Fruit fly (Drosophila melanogaster) whole organism, embryonic: ENCODE measurements around the gene PGAP1.

Source experiments
- Atf6 ChIP-seq: fragments of 200-800 bp; sonication (Bioruptor generic); IDR thresholded peaks from 2 replicates; pipeline ENCODE4 v1.3.6; 2022; ENCODE audit warnings: missing biosample characterization, missing genetic modification characterization
- CG10959 ChIP-seq: fragments of 200-800 bp; sonication (Bioruptor generic); IDR thresholded peaks from 2 replicates; pipeline ENCODE4 v1.3.6; 2022; ENCODE audit warnings: missing biosample characterization, missing genetic modification characterization
- CG12236 ChIP-seq: fragments of 200-800 bp; sonication (Bioruptor generic); optimal IDR thresholded peaks from 2 replicates; lab custom pipeline; 2016; ENCODE audit warnings: missing biosample characterization, missing genetic modification characterization
- CG12299 ChIP-seq: fragments of 200-800 bp; sonication (Bioruptor generic); optimal IDR thresholded peaks from 2 replicates; lab custom pipeline; 2018; ENCODE audit warnings: missing biosample characterization, mild to moderate bottlenecking, missing genetic modification characterization
- CG13123 ChIP-seq: fragments of 200-800 bp; sonication (Bioruptor generic); optimal IDR thresholded peaks from 2 replicates; lab custom pipeline; 2016; ENCODE audit warnings: missing biosample characterization, missing genetic modification characterization
- CG13424 ChIP-seq: fragments of 200-800 bp; sonication (Bioruptor generic); optimal IDR thresholded peaks from 2 replicates; lab custom pipeline; 2019; ENCODE audit warnings: missing biosample characterization, mild to moderate bottlenecking, missing genetic modification characterization, moderate library complexity
- CG13624 ChIP-seq: fragments of 200-800 bp; sonication (Bioruptor generic); optimal IDR thresholded peaks from 2 replicates; lab custom pipeline; 2016; ENCODE audit warnings: missing biosample characterization, missing genetic modification characterization
- CG17328 ChIP-seq: fragments of 200-800 bp; sonication (Bioruptor generic); IDR thresholded peaks from 2 replicates; pipeline ENCODE4 v1.3.6; 2022; ENCODE audit warnings: missing biosample characterization, missing genetic modification characterization
- CG17361 ChIP-seq: fragments of 200-800 bp; sonication (Bioruptor generic); IDR thresholded peaks from 3 replicates; pipeline ENCODE4 v1.3.6; 2022; ENCODE audit warnings: missing biosample characterization, missing genetic modification characterization
- CG32772 ChIP-seq: fragments of 200-800 bp; sonication (Bioruptor generic); IDR thresholded peaks from 2 replicates; pipeline ENCODE4 v1.3.6; 2022; ENCODE audit warnings: missing biosample characterization, missing genetic modification characterization
- CG3838 ChIP-seq: fragments of 200-800 bp; sonication (Bioruptor generic); optimal IDR thresholded peaks from 3 replicates; lab custom pipeline; 2016; ENCODE audit warnings: missing biosample characterization, missing genetic modification characterization
- CG4282 ChIP-seq: fragments of 200-800 bp; sonication (Bioruptor generic); optimal IDR thresholded peaks from 2 replicates; lab custom pipeline; 2016; ENCODE audit warnings: missing biosample characterization, missing genetic modification characterization
- CG4730 ChIP-seq: fragments of 200-800 bp; sonication (Bioruptor generic); IDR thresholded peaks from 2 replicates; pipeline ENCODE4 v1.3.6; 2022; ENCODE audit warnings: missing biosample characterization, missing genetic modification characterization
- CG5245 ChIP-seq: fragments of 200-800 bp; sonication (Bioruptor generic); optimal IDR thresholded peaks from 3 replicates; lab custom pipeline; 2016; ENCODE audit warnings: missing biosample characterization, missing genetic modification characterization
- CG6689 ChIP-seq: fragments of 200-800 bp; sonication (Bioruptor generic); IDR thresholded peaks from 2 replicates; pipeline ENCODE4 v1.3.6; 2022; ENCODE audit warnings: missing biosample characterization, missing genetic modification characterization
- CG6791 ChIP-seq: fragments of 200-800 bp; sonication (Bioruptor generic); IDR thresholded peaks from 3 replicates; pipeline ENCODE4 v1.3.6; 2022; ENCODE audit warnings: missing biosample characterization, missing genetic modification characterization; ENCODE audit not compliant: partially characterized antibody
- CG6854 ChIP-seq: fragments of 200-800 bp; sonication (Bioruptor generic); optimal IDR thresholded peaks from 3 replicates; lab custom pipeline; 2017; ENCODE audit warnings: missing biosample characterization, mild to moderate bottlenecking, missing genetic modification characterization
- CG7745 ChIP-seq: fragments of 200-800 bp; sonication (Bioruptor generic); optimal IDR thresholded peaks from 2 replicates; lab custom pipeline; 2018; ENCODE audit warnings: missing biosample characterization, mild to moderate bottlenecking, missing genetic modification characterization, moderate library complexity
- CG7928 ChIP-seq: fragments of 200-800 bp; sonication (Bioruptor generic); optimal IDR thresholded peaks from 2 replicates; lab custom pipeline; 2017; ENCODE audit warnings: missing biosample characterization, mild to moderate bottlenecking, missing genetic modification characterization
- CG7963 ChIP-seq: fragments of 200-800 bp; sonication (Bioruptor generic); IDR thresholded peaks from 3 replicates; pipeline ENCODE4 v1.3.6; 2022; ENCODE audit warnings: missing biosample characterization, missing genetic modification characterization; ENCODE audit not compliant: partially characterized antibody
- CG8290 ChIP-seq, 3 experiments: fragments of 200-800 bp; sonication (Bioruptor generic); optimal IDR thresholded peaks; 2 replicates each; lab custom pipeline; 2016 to 2019; ENCODE audit warnings: missing biosample characterization in 3 of 3, missing genetic modification characterization in 3 of 3, mild to moderate bottlenecking in 2 of 3, moderate library complexity in 1 of 3
- CG8924 ChIP-seq: fragments of 200-800 bp; optimal IDR thresholded peaks from 3 replicates; lab custom pipeline; 2019; ENCODE audit warnings: missing biosample characterization, mild to moderate bottlenecking, missing genetic modification characterization, moderate library complexity
- CTCF ChIP-seq: fragments of 200-800 bp; sonication (Bioruptor generic); optimal IDR thresholded peaks from 2 replicates; lab custom pipeline; 2017; ENCODE audit warnings: missing biosample characterization, mild to moderate bottlenecking, missing genetic modification characterization, moderate library complexity
- Deaf1 ChIP-seq: fragments of 200-800 bp; optimal IDR thresholded peaks from 3 replicates; lab custom pipeline; 2019; ENCODE audit warnings: missing biosample characterization, mild to moderate bottlenecking, missing genetic modification characterization, moderate library complexity
- ERR ChIP-seq: fragments of 200-800 bp; sonication (Bioruptor generic); optimal IDR thresholded peaks from 2 replicates; lab custom pipeline; 2016; ENCODE audit warnings: missing biosample characterization, missing genetic modification characterization
- Ets65A ChIP-seq: fragments of 200-800 bp; sonication (Bioruptor generic); peaks from one replicate; lab custom pipeline; 2016; ENCODE audit warnings: missing biosample characterization, missing genetic modification characterization
- Fer2 ChIP-seq: fragments of 200-800 bp; sonication (Bioruptor generic); optimal IDR thresholded peaks from 2 replicates; lab custom pipeline; 2018; ENCODE audit warnings: missing biosample characterization, mild to moderate bottlenecking, missing genetic modification characterization, moderate library complexity
- H15 ChIP-seq: fragments of 200-800 bp; sonication (Bioruptor generic); IDR thresholded peaks from 3 replicates; pipeline ENCODE4 v1.3.6; 2022; ENCODE audit warnings: missing biosample characterization, missing genetic modification characterization
- Hr3 ChIP-seq: fragments of 200-800 bp; sonication (Bioruptor generic); optimal IDR thresholded peaks from 3 replicates; lab custom pipeline; 2016; ENCODE audit warnings: missing biosample characterization, missing genetic modification characterization
- NFAT ChIP-seq: fragments of 200-800 bp; sonication (Bioruptor generic); IDR thresholded peaks from 2 replicates; pipeline ENCODE4 v1.3.6; 2022; ENCODE audit warnings: missing biosample characterization, missing genetic modification characterization
- Oli ChIP-seq: fragments of 200-800 bp; sonication (Bioruptor generic); optimal IDR thresholded peaks from 2 replicates; lab custom pipeline; 2018; ENCODE audit warnings: missing biosample characterization, mild to moderate bottlenecking, missing genetic modification characterization, moderate library complexity
- Opbp ChIP-seq: fragments of 200-800 bp; sonication (Bioruptor generic); IDR thresholded peaks from 3 replicates; pipeline ENCODE4 v1.3.6; 2022; ENCODE audit warnings: missing biosample characterization, missing genetic modification characterization; ENCODE audit not compliant: partially characterized antibody
- Pdp1 ChIP-seq, 2 experiments: fragments of 200-800 bp; sonication (Bioruptor generic); optimal IDR thresholded peaks; 3 replicates each; lab custom pipeline; 2016; ENCODE audit warnings: missing biosample characterization in 2 of 2, missing genetic modification characterization in 2 of 2, mild to moderate bottlenecking in 1 of 2, moderate library complexity in 1 of 2
- Side ChIP-seq: fragments of 200-800 bp; sonication (Bioruptor generic); optimal IDR thresholded peaks from 2 replicates; lab custom pipeline; 2016; ENCODE audit warnings: missing biosample characterization, missing genetic modification characterization
- aop ChIP-seq: fragments of 200-800 bp; sonication (Bioruptor generic); IDR thresholded peaks from 2 replicates; pipeline ENCODE4 v1.3.6; 2022; ENCODE audit warnings: missing biosample characterization, missing genetic modification characterization
- ase ChIP-seq: fragments of 200-800 bp; sonication (Bioruptor generic); IDR thresholded peaks from 3 replicates; pipeline ENCODE4 v1.3.6; 2022; ENCODE audit warnings: missing biosample characterization, missing genetic modification characterization
- bab2 ChIP-seq: fragments of 200-800 bp; sonication (Bioruptor generic); optimal IDR thresholded peaks from 2 replicates; lab custom pipeline; 2016; ENCODE audit warnings: missing biosample characterization, missing genetic modification characterization
- bcd ChIP-seq: fragments of 200-800 bp; sonication (Bioruptor generic); optimal IDR thresholded peaks from 2 replicates; lab custom pipeline; 2017; ENCODE audit warnings: missing biosample characterization, mild to moderate bottlenecking, missing genetic modification characterization
- chinmo ChIP-seq: fragments of 200-800 bp; sonication (Bioruptor generic); IDR thresholded peaks from 4 replicates; pipeline ENCODE4 v1.3.6; 2022; ENCODE audit warnings: missing biosample characterization, missing genetic modification characterization; ENCODE audit not compliant: partially characterized antibody
- crol ChIP-seq: fragments of 200-800 bp; sonication (Bioruptor generic); IDR thresholded peaks from 2 replicates; pipeline ENCODE4 v1.3.6; 2022; ENCODE audit warnings: missing biosample characterization, missing genetic modification characterization
- dan ChIP-seq: fragments of 200-800 bp; sonication (Bioruptor generic); IDR thresholded peaks from 2 replicates; pipeline ENCODE4 v1.3.6; 2022; ENCODE audit warnings: missing biosample characterization, missing genetic modification characterization
- dati ChIP-seq: fragments of 200-800 bp; sonication (Bioruptor generic); IDR thresholded peaks from 2 replicates; pipeline ENCODE4 v1.3.6; 2022; ENCODE audit warnings: missing biosample characterization, missing genetic modification characterization
- dysf ChIP-seq: fragments of 200-800 bp; sonication (Bioruptor generic); IDR thresholded peaks from 3 replicates; pipeline ENCODE4 v1.3.6; 2022; ENCODE audit warnings: missing biosample characterization, missing genetic modification characterization
- ems ChIP-seq: fragments of 200-800 bp; sonication (Bioruptor generic); optimal IDR thresholded peaks from 3 replicates; lab custom pipeline; 2016; ENCODE audit warnings: missing biosample characterization, missing genetic modification characterization
- fd96Cb ChIP-seq: fragments of 200-800 bp; sonication (Bioruptor generic); optimal IDR thresholded peaks from 2 replicates; lab custom pipeline; 2018; ENCODE audit warnings: missing biosample characterization, mild to moderate bottlenecking, missing genetic modification characterization, moderate library complexity
- gcm ChIP-seq: fragments of 200-800 bp; sonication (Bioruptor generic); optimal IDR thresholded peaks from 2 replicates; lab custom pipeline; 2019; ENCODE audit warnings: missing biosample characterization, mild to moderate bottlenecking, missing genetic modification characterization, moderate library complexity
- grn ChIP-seq: fragments of 200-800 bp; sonication (Bioruptor generic); optimal IDR thresholded peaks from 3 replicates; lab custom pipeline; 2017; ENCODE audit warnings: missing biosample characterization, missing genetic modification characterization
- nmo ChIP-seq: fragments of 200-800 bp; sonication (Bioruptor generic); optimal IDR thresholded peaks from 2 replicates; lab custom pipeline; 2018; ENCODE audit warnings: missing biosample characterization, mild to moderate bottlenecking, missing genetic modification characterization, moderate library complexity
- ranshi ChIP-seq: fragments of 200-800 bp; sonication (Bioruptor generic); IDR thresholded peaks from 2 replicates; pipeline ENCODE4 v1.3.6; 2022; ENCODE audit warnings: missing biosample characterization, missing genetic modification characterization
- slbo ChIP-seq: fragments of 200-800 bp; sonication (Bioruptor generic); IDR thresholded peaks from 2 replicates; pipeline ENCODE4 v1.3.6; 2022; ENCODE audit warnings: missing biosample characterization, missing genetic modification characterization
- slou ChIP-seq: fragments of 200-800 bp; sonication (Bioruptor generic); optimal IDR thresholded peaks from 3 replicates; lab custom pipeline; 2016; ENCODE audit warnings: missing biosample characterization, missing genetic modification characterization
- tgo ChIP-seq: fragments of 200-800 bp; sonication (Bioruptor generic); IDR thresholded peaks from 3 replicates; pipeline ENCODE4 v1.3.6; 2022; ENCODE audit warnings: missing biosample characterization, missing genetic modification characterization

PGAP1 gene

DNA sequence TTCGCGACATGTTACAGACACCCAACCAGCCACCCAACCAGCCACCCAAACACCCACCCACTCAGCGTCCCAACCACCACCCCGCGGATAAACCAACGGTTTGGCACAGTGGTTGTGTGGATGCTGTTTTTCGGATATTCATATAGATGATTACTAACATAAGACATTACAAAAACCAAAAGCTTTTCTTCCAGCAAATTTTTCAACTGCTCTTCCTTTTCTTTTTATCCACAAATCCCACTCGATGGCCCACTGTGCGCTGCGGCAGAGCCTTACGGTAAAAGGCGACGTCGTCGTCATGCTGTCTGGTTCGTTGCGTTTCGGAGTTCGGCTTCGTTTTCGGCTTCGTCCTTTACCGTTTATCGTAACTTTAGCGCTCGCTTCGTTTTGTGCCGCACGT lies 50.7 kb downstream of the PGAP1 start (continued):
- TF ChIP-seq slbo (GFP tag; lab: Robert Waterston, UW) (peak; percentile 73), CG6854 (GFP tag; lab: Kevin White, UChicago) (peak; percentile 61), Opbp (GFP tag; lab: Robert Waterston, UW) (no peak), CG13123 (GFP tag; lab: Kevin White, UChicago) (no peak), chinmo (GFP tag; lab: Robert Waterston, UW) (no peak), CG13624 (GFP tag; lab: Kevin White, UChicago) (no peak), grn (GFP tag; lab: Kevin White, UChicago) (no peak), dan (GFP tag; lab: Robert Waterston, UW) (no peak), CG7928 (GFP tag; lab: Kevin White, UChicago) (no peak), CG7745 (tag; lab: Kevin White, UChicago) (no peak), dysf (peak; percentile 75), CG8924 (tag; lab: Kevin White, UChicago) (peak; percentile 27), ERR (GFP tag; lab: Kevin White, UChicago) (peak; percentile 47), CG12236 (no peak), bab2 (GFP tag; lab: Kevin White, UChicago) (peak; percentile 56), aop (GFP tag; lab: Robert Waterston, UW) (no peak), CG12299 (tag; lab: Kevin White, UChicago) (no peak), CG7963 (no peak), Hr3 (GFP tag; lab: Kevin White, UChicago) (peak; percentile 4), bcd (GFP tag; lab: Kevin White, UChicago) (peak; percentile 65), CG17361 (peak; percentile 40; the same call in 1 of the 3 replicates), Pdp1 (GFP tag; optimal IDR thresholded peaks at IDR 0.05; lab: Kevin White, UChicago) (peak in 1 of 2 experiments; percentile 42), dati (GFP tag; lab: Robert Waterston, UW) (peak; percentile 63), CG6689 (GFP tag; lab: Robert Waterston, UW) (peak; percentile 52), nmo (GFP tag; lab: Kevin White, UChicago) (peak; percentile 48), fd96Cb (tag; lab: Kevin White, UChicago) (peak; percentile 49), NFAT (0 out of 2 replicates have a peak, but pooled peaks have one; percentile 19), CG10959 (GFP tag; lab: Robert Waterston, UW) (peak; percentile 45; the same call in 1 of the 2 replicates), CG4282 (GFP tag; lab: Kevin White, UChicago) (no peak), crol (GFP tag; lab: Robert Waterston, UW) (peak; percentile 55), ranshi (GFP tag; lab: Robert Waterston, UW) (peak; percentile 56), CG4730 (GFP tag; lab: Robert Waterston, UW) (peak; percentile 40; the same call in 1 of the 2 replicates), Atf6 (GFP tag; lab: Robert Waterston, UW) (peak; percentile 75), Oli (peak; percentile 52), CG5245 (GFP tag; lab: Kevin White, UChicago) (no peak), Fer2 (tag; lab: Kevin White, UChicago) (peak; percentile 39), CG17328 (GFP tag; lab: Robert Waterston, UW) (peak; percentile 88), Side (peak; percentile 50), ems (GFP tag; lab: Kevin White, UChicago) (peak; percentile 52), Deaf1 (tag; lab: Kevin White, UChicago) (peak; percentile 87), CG32772 (GFP tag; lab: Robert Waterston, UW) (peak; percentile 57), ase (GFP tag; lab: Robert Waterston, UW) (peak; percentile 72), CG8290 (GFP tag; optimal IDR thresholded peaks at IDR 0.05; lab: Kevin White, UChicago) (no peak), CG8290 (tag; optimal IDR thresholded peaks at IDR 0.05; lab: Kevin White, UChicago) (peak in 1 of 2 experiments; percentile 52), CG13424 (tag; lab: Kevin White, UChicago) (peak; percentile 56), gcm (GFP tag; lab: Kevin White, UChicago) (no peak), CTCF (GFP tag; lab: Kevin White, UChicago) (no peak), H15 (peak; percentile 22; the same call in 1 of the 3 replicates), CG6791 (no peak), CG3838 (GFP tag; lab: Kevin White, UChicago) (no peak), Ets65A (GFP tag; lab: Kevin White, UChicago) (peak; percentile 80), tgo (GFP tag; lab: Robert Waterston, UW) (peak; percentile 48), slou (GFP tag; lab: Kevin White, UChicago) (no peak)
